Worm (Caenorhabditis elegans) whole organism, L2 larva: ENCODE measurements around the gene clec-221.

Experiments
- lin-13 ChIP-seq: fragments of 150-350 bp; optimal IDR thresholded peaks from 2 replicates; lab custom pipeline; 2014; ENCODE audit warnings: missing biosample characterization, missing genetic modification reagents, missing genetic modification characterization
- ztf-11 ChIP-seq: sonication (generic microtip); optimal IDR thresholded peaks from 2 replicates; lab custom pipeline; 2017; ENCODE audit warnings: missing biosample characterization, missing genetic modification characterization

DNA sequence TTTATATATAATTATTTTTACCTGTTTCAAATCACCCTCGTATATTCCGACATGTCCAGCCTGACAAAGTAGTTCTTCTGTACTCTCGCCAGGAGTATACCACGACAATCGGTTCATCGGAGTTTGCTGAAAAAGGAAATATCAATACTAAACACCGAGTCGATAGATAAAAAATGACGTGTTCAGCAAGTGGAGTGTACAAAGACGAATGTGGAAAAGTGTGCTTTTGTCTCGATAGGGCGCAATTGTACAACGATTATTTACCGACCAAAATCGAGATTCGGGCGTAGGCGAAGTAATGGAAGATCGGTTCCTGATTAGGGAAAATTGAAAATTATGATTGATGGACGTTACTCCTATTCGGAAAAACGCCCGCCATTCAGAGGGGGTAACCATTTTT is 6.3 kb upstream of the clec-221 start, which contains the start of gene vps-36:
- no peak for TF ChIP-seq ztf-11 (tag; lab: Kevin White, UChicago)
- TF ChIP-seq lin-13 (GFP tag; lab: Kevin White, UChicago): no peak
